Worm (Caenorhabditis elegans): ENCODE results near the gene Y47D7A.2.

Gene Y47D7A.2

ce11 chrV:4416710-4417109, 3.4 kb upstream of the Y47D7A.2 start, which contains the start of gene Y47D7A.18:
TSS of gene Y47D7A.18 (minus strand) at chrV:4416810.
- no peak for TF ChIP-seq fkh-8 (tag; optimal IDR thresholded peaks at IDR 0.05)
- no peak for TF ChIP-seq nhr-19 (GFP tag; conservative IDR thresholded peaks at IDR 0.05)
- no peak for TF ChIP-seq unc-130 (tag; optimal IDR thresholded peaks at IDR 0.05)
- no peak for TF ChIP-seq aha-1 (tag; optimal IDR thresholded peaks at IDR 0.05)
- no peak for TF ChIP-seq egl-13 (tag; optimal IDR thresholded peaks at IDR 0.05)
- no peak for TF ChIP-seq unc-62 (GFP tag; optimal IDR thresholded peaks at IDR 0.05)
- TF ChIP-seq aly-2 (tag; optimal IDR thresholded peaks at IDR 0.05): no peak
- no peak for TF ChIP-seq ceh-8 (GFP tag; optimal IDR thresholded peaks at IDR 0.05)
- TF ChIP-seq nhr-20 (tag; optimal IDR thresholded peaks at IDR 0.05): no peak
- no peak for TF ChIP-seq zip-4 (GFP tag; optimal IDR thresholded peaks at IDR 0.05)

- TF ChIP-seq nhr-90 (tag; optimal IDR thresholded peaks at IDR 0.05; ENCODE audit: poor library complexity) (no peak), unc-98 (GFP tag; IDR thresholded peaks at IDR 0.05) (no peak), elt-3 (tag; optimal IDR thresholded peaks at IDR 0.05) (no peak), nhr-20 (tag; optimal IDR thresholded peaks at IDR 0.05) (no peak), dsc-1 (tag; optimal IDR thresholded peaks at IDR 0.05) (no peak), C04F5.9 (tag; optimal IDR thresholded peaks at IDR 0.05) (no peak), grh-1 (GFP tag; IDR thresholded peaks at IDR 0.05) (no peak), lin-14 (GFP tag; optimal IDR thresholded peaks at IDR 0.05) (no peak), pqm-1 (tag; optimal IDR thresholded peaks at IDR 0.05) (no peak), lir-3 (tag; optimal IDR thresholded peaks at IDR 0.05; ENCODE audit: poor library complexity) (no peak), egl-13 (tag; optimal IDR thresholded peaks at IDR 0.05) (no peak), sptf-1 (tag; optimal IDR thresholded peaks at IDR 0.05) (no peak), nhr-19 (GFP tag; conservative IDR thresholded peaks at IDR 0.05) (no peak), ama-1 (optimal IDR thresholded peaks at IDR 0.05) (no peak), snu-23 (GFP tag; optimal IDR thresholded peaks at IDR 0.05) (no peak), C16A3.4 (tag; optimal IDR thresholded peaks at IDR 0.05) (no peak)
Observed at ce11 chrV:4418116-4418515, 2.0 kb upstream of the Y47D7A.2 start, which contains the start of gene Y47D7A.6. TSS of gene Y47D7A.6 (minus strand) at chrV:4418216.

- no peak for TF ChIP-seq elt-3 (tag; optimal IDR thresholded peaks at IDR 0.05)
- no peak for TF ChIP-seq nhr-11 (tag; optimal IDR thresholded peaks at IDR 0.05)
- no peak for TF ChIP-seq unc-62 (GFP tag; optimal IDR thresholded peaks at IDR 0.05)
- no peak for TF ChIP-seq ceh-88 (GFP tag; IDR thresholded peaks at IDR 0.05)
- no peak for TF ChIP-seq nhr-237 (tag; optimal IDR thresholded peaks at IDR 0.05)
- no peak for TF ChIP-seq isw-1 (GFP tag; IDR thresholded peaks at IDR 0.05)
Observed at ce11 chrV:4421475-4421874, 1.4 kb downstream of the Y47D7A.2 start, which contains the start of gene skr-14. TSS of gene skr-14 (minus strand) at chrV:4421575.

ce11 chrV:4422127-4422526, 2.1 kb downstream of the Y47D7A.2 start, which contains the start of gene skr-7:
TSS of gene skr-7 (plus strand) at chrV:4422427.
- TF ChIP-seq unc-30 (tag; optimal IDR thresholded peaks at IDR 0.05) (no peak), C04F5.9 (tag; optimal IDR thresholded peaks at IDR 0.05) (no peak)

ce11 chrV:4423087-4423486, 3.0 kb downstream of the Y47D7A.2 start:
- no peak for TF ChIP-seq unc-98 (GFP tag; IDR thresholded peaks at IDR 0.05)
- no peak for TF ChIP-seq lin-13 (GFP tag; optimal IDR thresholded peaks at IDR 0.05)
- no peak for TF ChIP-seq pqm-1 (tag; optimal IDR thresholded peaks at IDR 0.05)
- TF ChIP-seq ama-1 (optimal IDR thresholded peaks at IDR 0.05): no peak
- no peak for TF ChIP-seq hlh-17 (GFP tag; optimal IDR thresholded peaks at IDR 0.05; ENCODE audit: borderline replicate concordance)
- no peak for TF ChIP-seq lin-39 (tag; optimal IDR thresholded peaks at IDR 0.05)
- TF ChIP-seq lin-35 (GFP tag; optimal IDR thresholded peaks at IDR 0.05): no peak
- TF ChIP-seq rnt-1 (tag; optimal IDR thresholded peaks at IDR 0.05): no peak
- TF ChIP-seq mab-9 (GFP tag; IDR thresholded peaks at IDR 0.05): no peak
- TF ChIP-seq fkh-4 (tag; optimal IDR thresholded peaks at IDR 0.05; ENCODE audit: borderline replicate concordance): no peak
- no peak for TF ChIP-seq snu-23 (GFP tag; optimal IDR thresholded peaks at IDR 0.05)
- TF ChIP-seq pag-3 (tag; optimal IDR thresholded peaks at IDR 0.05; ENCODE audit: borderline replicate concordance, insufficient read depth): no peak
- TF ChIP-seq C16A3.4 (tag; optimal IDR thresholded peaks at IDR 0.05): no peak
- no peak for TF ChIP-seq nhr-47 (tag; optimal IDR thresholded peaks at IDR 0.05)
- no peak for TF ChIP-seq C04F5.9 (tag; optimal IDR thresholded peaks at IDR 0.05)

Data from whole organism, L1 larva.